Worm (Caenorhabditis elegans) whole organism, L1 larva: Measurements from ENCODE around the gene prx-6.

Experiments used
- fkh-10 ChIP-seq: sonication (generic microtip); optimal IDR thresholded peaks from 2 replicates; lab custom pipeline; 2017; ENCODE audit warnings: missing biosample characterization, missing genetic modification reagents, missing genetic modification characterization
- nhr-11 ChIP-seq: fragments of 150-350 bp; optimal IDR thresholded peaks from 2 replicates; lab custom pipeline; 2014; ENCODE audit warnings: missing biosample characterization, missing genetic modification characterization

DNA sequence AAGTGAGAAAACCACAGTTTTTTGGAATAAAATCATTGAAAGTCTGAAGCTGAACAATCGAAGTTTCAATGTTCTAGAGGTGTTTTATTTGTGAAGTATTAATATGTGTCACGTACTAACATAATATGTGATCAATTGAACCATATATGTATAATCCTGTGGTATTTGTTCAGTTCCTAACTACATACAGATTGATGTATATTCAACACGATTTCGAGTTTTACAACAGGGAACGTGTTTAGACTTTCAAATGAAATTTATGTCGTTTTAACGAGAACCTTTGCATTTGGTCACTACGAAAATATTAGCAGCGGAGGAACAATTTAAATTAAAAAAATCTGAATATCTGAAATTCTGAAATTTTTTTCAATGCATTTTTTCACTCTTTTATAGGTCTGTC, 45.4 kb downstream of the prx-6 start, which contains the start of gene K03B4.8:
- TF ChIP-seq fkh-10 (GFP tag; lab: Kevin White, UChicago): no peak
- TF ChIP-seq nhr-11 (tag; lab: Kevin White, UChicago): no peak
